Worm (Caenorhabditis elegans) whole organism, L1 larva: ENCODE measurements around the gene F38C2.1.

Source experiments
- C04F5.9 ChIP-seq: sonication (generic microtip); optimal IDR thresholded peaks from 2 replicates; lab custom pipeline; 2016; ENCODE audit warnings: missing genetic modification characterization, missing compliant biosample characterization
- C34B4.2 ChIP-seq: sonication (generic microtip); optimal IDR thresholded peaks from 2 replicates; lab custom pipeline; 2017; ENCODE audit warnings: mild to moderate bottlenecking, missing genetic modification characterization, missing compliant biosample characterization
- aha-1 ChIP-seq: fragments of 150-350 bp; optimal IDR thresholded peaks from 2 replicates; lab custom pipeline; 2014; ENCODE audit warnings: missing biosample characterization, missing genetic modification characterization
- alr-1 ChIP-seq: fragments of 200-800 bp; sonication (Bioruptor generic); optimal IDR thresholded peaks from 2 replicates; lab custom pipeline; 2018; ENCODE audit warnings: borderline replicate concordance, mild to moderate bottlenecking, missing genetic modification characterization, missing compliant biosample characterization
- aly-2 ChIP-seq: fragments of 150-350 bp; optimal IDR thresholded peaks from 2 replicates; lab custom pipeline; 2014; ENCODE audit warnings: missing biosample characterization, missing genetic modification characterization
- blmp-1 ChIP-seq: fragments of 150-350 bp; optimal IDR thresholded peaks from 2 replicates; lab custom pipeline; 2014; ENCODE audit warnings: missing biosample characterization, missing genetic modification characterization
- ceh-88 ChIP-seq: fragments of 200-800 bp; sonication (Bioruptor generic); IDR thresholded peaks from 2 replicates; pipeline ENCODE4 v1.3.6; 2022; ENCODE audit warnings: missing genetic modification characterization, missing compliant biosample characterization
- ceh-90 ChIP-seq: sonication (generic microtip); optimal IDR thresholded peaks from 2 replicates; lab custom pipeline; 2016; ENCODE audit warnings: missing genetic modification characterization, missing compliant biosample characterization
- dpl-1 ChIP-seq, 3 experiments: fragments of 150-350 bp in 2 of 3; sonication (generic microtip) in 1 of 3; optimal IDR thresholded peaks; 2 replicates each; lab custom pipeline; 2014 to 2017; ENCODE audit warnings: missing biosample characterization in 3 of 3, missing genetic modification characterization in 3 of 3, missing genetic modification reagents in 3 of 3
- dsc-1 ChIP-seq: sonication (generic microtip); optimal IDR thresholded peaks from 2 replicates; lab custom pipeline; 2016; ENCODE audit warnings: mild to moderate bottlenecking, missing genetic modification characterization, missing compliant biosample characterization
- efl-3 ChIP-seq: fragments of 200-800 bp; sonication (Bioruptor generic); optimal IDR thresholded peaks from 2 replicates; lab custom pipeline; 2018; ENCODE audit warnings: mild to moderate bottlenecking, missing genetic modification characterization, missing compliant biosample characterization
- fkh-8 ChIP-seq: sonication (generic microtip); optimal IDR thresholded peaks from 2 replicates; lab custom pipeline; 2016; ENCODE audit warnings: mild to moderate bottlenecking, missing genetic modification characterization, missing compliant biosample characterization
- fos-1 ChIP-seq: fragments of 150-350 bp; optimal IDR thresholded peaks from 2 replicates; lab custom pipeline; 2014; ENCODE audit warnings: missing biosample characterization, missing genetic modification characterization
- irx-1 ChIP-seq: sonication (generic microtip); optimal IDR thresholded peaks from 2 replicates; lab custom pipeline; 2016; ENCODE audit warnings: missing genetic modification characterization, missing compliant biosample characterization
- isw-1 ChIP-seq: fragments of 200-800 bp; sonication (Bioruptor generic); IDR thresholded peaks from 2 replicates; pipeline ENCODE4 v1.3.6; 2022; ENCODE audit warnings: missing genetic modification characterization, missing compliant biosample characterization
- lin-14 ChIP-seq: fragments of 200-800 bp; sonication (Bioruptor generic); optimal IDR thresholded peaks from 2 replicates; lab custom pipeline; 2018; ENCODE audit warnings: mild to moderate bottlenecking, missing genetic modification characterization, moderate library complexity, missing compliant biosample characterization
- lin-39 ChIP-seq: fragments of 150-350 bp; optimal IDR thresholded peaks from 2 replicates; lab custom pipeline; 2014; ENCODE audit warnings: missing biosample characterization, missing genetic modification reagents, missing genetic modification characterization
- lir-3 ChIP-seq: sonication (generic microtip); optimal IDR thresholded peaks from 2 replicates; lab custom pipeline; 2016; ENCODE audit warnings: mild to moderate bottlenecking, missing genetic modification characterization, moderate library complexity, missing compliant biosample characterization; ENCODE audit not compliant: poor library complexity
- lsy-2 ChIP-seq, 2 experiments: fragments of 150-350 bp; optimal IDR thresholded peaks; 2 replicates each; lab custom pipeline; 2014; ENCODE audit warnings: missing biosample characterization in 2 of 2, missing genetic modification characterization in 2 of 2
- mab-9 ChIP-seq: fragments of 200-800 bp; sonication (Bioruptor generic); IDR thresholded peaks from 2 replicates; pipeline ENCODE4 v1.3.6; 2022; ENCODE audit warnings: missing genetic modification reagents, missing genetic modification characterization, missing compliant biosample characterization
- nhr-19 ChIP-seq: fragments of 200-800 bp; sonication (Bioruptor generic); conservative IDR thresholded peaks from 2 replicates; pipeline ENCODE4 v1.3.6; 2022; ENCODE audit warnings: missing genetic modification characterization, missing compliant biosample characterization
- nhr-20 ChIP-seq: sonication (generic microtip); optimal IDR thresholded peaks from 2 replicates; lab custom pipeline; 2016; ENCODE audit warnings: mild to moderate bottlenecking, missing genetic modification characterization, missing compliant biosample characterization
- nhr-237 ChIP-seq: fragments of 150-350 bp; optimal IDR thresholded peaks from 2 replicates; lab custom pipeline; 2014; ENCODE audit warnings: missing biosample characterization, missing genetic modification characterization
- nhr-47 ChIP-seq: sonication (generic microtip); optimal IDR thresholded peaks from 2 replicates; lab custom pipeline; 2016; ENCODE audit warnings: mild to moderate bottlenecking, missing genetic modification characterization, moderate library complexity, missing compliant biosample characterization
- nhr-84 ChIP-seq: sonication (generic microtip); optimal IDR thresholded peaks from 2 replicates; lab custom pipeline; 2017; ENCODE audit warnings: missing biosample characterization, missing genetic modification characterization
- skn-1 ChIP-seq: fragments of 150-350 bp; optimal IDR thresholded peaks from 2 replicates; lab custom pipeline; 2014; ENCODE audit warnings: missing biosample characterization, missing genetic modification characterization
- snu-23 ChIP-seq: sonication (generic microtip); optimal IDR thresholded peaks from 2 replicates; lab custom pipeline; 2016; ENCODE audit warnings: missing genetic modification characterization, missing compliant biosample characterization
- sptf-1 ChIP-seq: fragments of 150-350 bp; optimal IDR thresholded peaks from 2 replicates; lab custom pipeline; 2014; ENCODE audit warnings: missing biosample characterization, missing genetic modification characterization
- sup-37 ChIP-seq: fragments of 200-800 bp; sonication (Bioruptor generic); optimal IDR thresholded peaks from 2 replicates; lab custom pipeline; 2018; ENCODE audit warnings: mild to moderate bottlenecking, missing genetic modification characterization, missing compliant biosample characterization
- vab-15 ChIP-seq: sonication (generic microtip); optimal IDR thresholded peaks from 2 replicates; lab custom pipeline; 2017; ENCODE audit warnings: missing genotype, mild to moderate bottlenecking, missing genetic modification characterization, missing compliant biosample characterization
- xbp-1 ChIP-seq: sonication (generic microtip); optimal IDR thresholded peaks from 2 replicates; lab custom pipeline; 2016; ENCODE audit warnings: missing genetic modification characterization, missing compliant biosample characterization
- zag-1 ChIP-seq: fragments of 150-350 bp; optimal IDR thresholded peaks from 2 replicates; lab custom pipeline; 2014; ENCODE audit warnings: missing biosample characterization, missing genetic modification characterization
- ztf-11 ChIP-seq, 2 experiments: sonication (generic microtip); optimal IDR thresholded peaks; 2 replicates each; lab custom pipeline; 2016 to 2017; ENCODE audit warnings: missing genetic modification characterization in 2 of 2, missing biosample characterization in 1 of 2, missing compliant biosample characterization in 1 of 2
- ztf-4 ChIP-seq: fragments of 150-350 bp; optimal IDR thresholded peaks from 2 replicates; lab custom pipeline; 2014; ENCODE audit warnings: missing biosample characterization, missing genetic modification characterization

F38C2.1 gene

ce11 chrIV:16225747-16226146 is 21.5 kb upstream of the F38C2.1 start, which contains the start of gene H25K10.4:
Gene H25K10.4 (plus strand): TSS chrIV:16226047.
- TF ChIP-seq lsy-2 (tag; optimal IDR thresholded peaks at IDR 0.05; lab: Kevin White, UChicago) (no peak), sup-37 (GFP tag; lab: Kevin White, UChicago) (no peak), fkh-8 (tag; lab: Kevin White, UChicago) (no peak), nhr-84 (tag; lab: Kevin White, UChicago) (no peak), lin-39 (tag; lab: Kevin White, UChicago) (no peak), mab-9 (GFP tag; lab: Robert Waterston, UW) (no peak), fos-1 (tag; lab: Kevin White, UChicago) (no peak), xbp-1 (tag; lab: Kevin White, UChicago) (no peak), ceh-88 (GFP tag; lab: Robert Waterston, UW) (no peak), ztf-4 (no peak)
- TF ChIP-seq, all 84 proteins: peak for 0

- TF ChIP-seq ceh-90 (tag; lab: Kevin White, UChicago) (no peak), vab-15 (tag; lab: Kevin White, UChicago) (no peak), ztf-4 (no peak), irx-1 (tag; lab: Kevin White, UChicago) (no peak), nhr-20 (tag; lab: Kevin White, UChicago) (no peak), dpl-1 (GFP tag; optimal IDR thresholded peaks at IDR 0.05; lab: Kevin White, UChicago) (no peak), sptf-1 (tag; lab: Kevin White, UChicago) (no peak), lin-14 (no peak), sup-37 (GFP tag; lab: Kevin White, UChicago) (no peak), zag-1 (tag; lab: Kevin White, UChicago) (no peak), skn-1 (tag; lab: Kevin White, UChicago) (no peak), nhr-19 (no peak), lsy-2 (tag; optimal IDR thresholded peaks at IDR 0.05; lab: Kevin White, UChicago) (no peak), efl-3 (GFP tag; lab: Kevin White, UChicago) (no peak), C34B4.2 (tag; lab: Kevin White, UChicago) (no peak), snu-23 (GFP tag; lab: Kevin White, UChicago) (no peak)
These were observed 16.8 kb upstream of the F38C2.1 start for ce11 chrIV:16230464-16230863.

DNA sequence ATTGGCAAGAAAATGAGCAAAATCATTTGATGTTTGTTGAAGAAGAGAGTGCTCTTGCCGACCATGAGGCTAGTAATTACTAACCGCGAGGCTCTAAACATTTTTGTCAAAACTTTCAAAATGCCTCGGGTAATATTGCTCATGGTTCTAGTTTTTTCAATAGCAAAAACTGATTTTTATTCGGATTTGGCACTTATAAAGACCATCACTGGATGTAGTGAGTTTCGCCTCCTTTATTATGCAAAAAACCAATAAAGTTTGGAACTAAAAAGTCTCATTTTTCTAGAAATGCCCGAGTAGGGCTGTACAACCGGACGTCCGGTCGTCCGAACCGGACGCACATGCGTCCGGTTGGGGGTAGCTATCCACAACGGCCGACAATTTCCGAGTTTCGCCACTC is 14.2 kb upstream of the F38C2.1 start, which contains the start of the genes hpa-1 and irld-39:
Gene hpa-1 (minus strand): TSS at position 101 of the 400 bp plus-strand sequence.
Gene irld-39 (plus strand): TSS at position 121 of the 400 bp plus-strand sequence.
- TF ChIP-seq isw-1 (no peak), sptf-1 (tag; lab: Kevin White, UChicago) (no peak), aha-1 (no peak), nhr-47 (tag; lab: Kevin White, UChicago) (no peak)

DNA sequence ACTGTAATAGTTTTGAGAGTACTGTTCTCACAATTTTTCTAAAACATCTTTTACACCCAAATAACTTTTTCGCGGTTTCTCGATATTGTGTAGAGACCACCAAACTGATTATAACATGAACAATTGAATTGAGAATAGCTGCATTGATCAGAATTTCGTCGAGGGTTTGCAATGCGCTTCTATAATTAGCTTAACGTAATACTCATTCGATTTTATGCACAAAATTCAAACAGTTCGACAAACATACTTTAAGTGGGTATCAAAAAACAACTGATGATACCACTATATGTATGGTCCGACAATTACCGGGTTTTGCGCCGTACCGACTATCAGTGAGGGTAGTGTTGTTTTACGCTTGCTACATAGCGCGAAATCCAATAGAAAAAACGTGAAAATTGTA is 10.4 kb upstream of the F38C2.1 start:
- TF ChIP-seq C04F5.9 (tag; lab: Kevin White, UChicago) (no peak), nhr-20 (tag; lab: Kevin White, UChicago) (no peak), lir-3 (no peak), aly-2 (tag; lab: Kevin White, UChicago) (no peak), zag-1 (tag; lab: Kevin White, UChicago) (no peak), dsc-1 (tag; lab: Kevin White, UChicago) (no peak), ztf-11 (tag; optimal IDR thresholded peaks at IDR 0.05; lab: Kevin White, UChicago) (no peak), alr-1 (tag; lab: Kevin White, UChicago) (no peak), nhr-237 (tag; lab: Kevin White, UChicago) (no peak), efl-3 (GFP tag; lab: Kevin White, UChicago) (no peak), irx-1 (tag; lab: Kevin White, UChicago) (no peak), blmp-1 (tag; lab: Kevin White, UChicago) (no peak), nhr-47 (tag; lab: Kevin White, UChicago) (no peak), C34B4.2 (tag; lab: Kevin White, UChicago) (no peak), sptf-1 (tag; lab: Kevin White, UChicago) (no peak)
